Worm (Caenorhabditis elegans): ENCODE measurements around the gene D2023.4.

D2023.4 gene

ce11 chrV:11802508-11802907 lies 23.1 kb downstream of the D2023.4 start (continued):
- TF ChIP-seq lin-26 (GFP tag; IDR thresholded peaks at IDR 0.05) = peak; percentile 58; the same call in 1 of the 2 replicates
- no peak for TF ChIP-seq F33H1.4 (GFP tag; IDR thresholded peaks at IDR 0.05)
- no peak for TF ChIP-seq ztf-28 (GFP tag; IDR thresholded peaks at IDR 0.05)
- TF ChIP-seq madf-6 (GFP tag; IDR thresholded peaks at IDR 0.05) = no peak
- no peak for TF ChIP-seq xnd-1 (tag; optimal IDR thresholded peaks at IDR 0.05)
- no peak for TF ChIP-seq nfya-1 (tag; optimal IDR thresholded peaks at IDR 0.05; ENCODE audit: borderline replicate concordance, insufficient read depth)
- no peak for TF ChIP-seq F49E8.2 (tag; optimal IDR thresholded peaks at IDR 0.05; ENCODE audit: insufficient read depth)
- no peak for TF ChIP-seq attf-5 (GFP tag; optimal IDR thresholded peaks at IDR 0.05)
- no peak for TF ChIP-seq rpc-1 (optimal IDR thresholded peaks at IDR 0.05)
- TF ChIP-seq rpc-1 (tag; optimal IDR thresholded peaks at IDR 0.05) = no peak
- TF ChIP-seq efl-1 (GFP tag; optimal IDR thresholded peaks at IDR 0.05) = no peak
- no peak for TF ChIP-seq cebp-2 (GFP tag; IDR thresholded peaks at IDR 0.05)
- TF ChIP-seq C06A6.2 (GFP tag; conservative IDR thresholded peaks at IDR 0.05) = peak; percentile 60; the same call in 1 of the 2 replicates
- TF ChIP-seq rec-8 (tag; optimal IDR thresholded peaks at IDR 0.05) = no peak
- TF ChIP-seq B0261.1 (tag; optimal IDR thresholded peaks at IDR 0.05) = no peak
- TF ChIP-seq hsf-1 (GFP tag; IDR thresholded peaks at IDR 0.05) = no peak
- TF ChIP-seq snpc-1.3 (tag; optimal IDR thresholded peaks at IDR 0.05; ENCODE audit: insufficient read depth) = no peak
- TF ChIP-seq madf-10 (tag; optimal IDR thresholded peaks at IDR 0.05) = no peak
- no peak for TF ChIP-seq ceh-79 (tag; optimal IDR thresholded peaks at IDR 0.05)
- TF ChIP-seq F22D6.2 (tag; optimal IDR thresholded peaks at IDR 0.05) = peak; percentile 4
- no peak for TF ChIP-seq madf-8 (GFP tag; conservative IDR thresholded peaks at IDR 0.05)
- no peak for TF ChIP-seq hrde-1 (tag; optimal IDR thresholded peaks at IDR 0.05; ENCODE audit: borderline replicate concordance)
- TF ChIP-seq Y53F4B.3 (GFP tag; IDR thresholded peaks at IDR 0.05) = no peak
- peak; percentile 49; the same call in 1 of the 2 replicates for TF ChIP-seq K11D2.4 (GFP tag; IDR thresholded peaks at IDR 0.05)
- TF ChIP-seq dox-1 (GFP tag; IDR thresholded peaks at IDR 0.05) = no peak
- no peak for TF ChIP-seq gei-17 (GFP tag; optimal IDR thresholded peaks at IDR 0.05)

- no peak for TF ChIP-seq chd-7 (tag; optimal IDR thresholded peaks at IDR 0.05)
- TF ChIP-seq C17E4.6 (GFP tag; IDR thresholded peaks at IDR 0.05) = no peak
- no peak for TF ChIP-seq F22D6.2 (tag; optimal IDR thresholded peaks at IDR 0.05)
- peak; percentile 21 for TF ChIP-seq lin-40 (tag; optimal IDR thresholded peaks at IDR 0.05)
- no peak for TF ChIP-seq F39B2.1 (GFP tag; IDR thresholded peaks at IDR 0.05)
- no peak for TF ChIP-seq attf-3 (GFP tag; conservative IDR thresholded peaks at IDR 0.05)
- TF ChIP-seq snpc-1.1 (tag; optimal IDR thresholded peaks at IDR 0.05; ENCODE audit: insufficient read depth) = no peak
- no peak for TF ChIP-seq cebp-1 (GFP tag; IDR thresholded peaks at IDR 0.05)
- TF ChIP-seq cebp-1 (tag; optimal IDR thresholded peaks at IDR 0.05) = peak; percentile 39
- no peak for TF ChIP-seq egl-44 (GFP tag; IDR thresholded peaks at IDR 0.05)
- TF ChIP-seq hmg-20 (GFP tag; IDR thresholded peaks at IDR 0.05) = no peak
- no peak for TF ChIP-seq ztf-6 (GFP tag; IDR thresholded peaks at IDR 0.05)
- TF ChIP-seq ztf-26 (tag; optimal IDR thresholded peaks at IDR 0.05) = peak; percentile 12
Observed at ce11 chrV:11801076-11801849, 24.3 kb downstream of the D2023.4 start.

All from whole organism, young adult.